Worm (Caenorhabditis elegans) whole organism, dauer: ENCODE data around the gene cyp-34A7.

ENCODE experiments used
- unc-62 ChIP-seq: sonication (generic microtip); optimal IDR thresholded peaks from 2 replicates; lab custom pipeline; 2017; ENCODE audit warnings: missing biosample characterization, missing genetic modification reagents, missing genetic modification characterization

cyp-34A7 gene

DNA sequence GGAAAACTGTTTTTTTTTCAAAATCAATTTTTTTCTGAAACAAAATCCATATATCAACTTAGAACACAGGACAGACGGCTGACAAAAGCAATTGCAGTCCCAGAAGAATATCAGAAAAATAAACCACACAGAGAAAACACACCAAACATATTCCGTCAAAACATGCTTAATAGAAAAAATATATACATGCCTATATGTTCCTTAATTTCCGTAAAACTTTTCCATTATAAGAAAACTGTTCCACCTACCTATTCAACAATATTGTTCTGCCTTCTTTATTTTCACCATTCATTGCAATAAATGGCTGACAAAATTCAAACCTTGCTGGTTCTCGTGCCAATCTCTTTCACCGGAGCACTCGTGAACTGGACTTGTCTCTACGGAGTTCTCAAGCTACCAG lies 32.3 kb downstream of the cyp-34A7 start, which contains the start of gene srx-63:
Gene srx-63, plus strand, starts transcription at position 301 of the 400 bp plus-strand sequence.
- no peak for TF ChIP-seq unc-62

DNA sequence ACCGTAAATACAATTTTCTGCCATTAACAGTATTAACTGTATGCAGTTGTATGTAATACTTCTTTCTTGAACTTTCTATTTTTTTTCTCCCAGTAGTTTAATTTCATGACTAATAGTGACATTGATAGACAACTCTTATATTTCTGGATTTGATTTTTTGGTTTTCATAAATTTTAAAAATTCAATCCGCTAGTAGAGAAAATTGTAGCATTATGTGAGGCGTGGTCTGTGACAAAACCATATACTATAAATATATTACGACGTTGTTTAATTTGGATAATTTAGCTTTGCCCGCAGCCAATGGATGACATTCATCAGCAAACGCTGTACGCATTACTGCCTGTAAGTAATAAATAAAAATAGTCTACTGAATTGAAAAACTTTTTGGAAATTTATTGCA lies 34.5 kb downstream of the cyp-34A7 start, which contains the start of gene srx-64:
Gene srx-64, plus strand, starts transcription at position 301 of the 400 bp plus-strand sequence.
- no peak for TF ChIP-seq unc-62

DNA sequence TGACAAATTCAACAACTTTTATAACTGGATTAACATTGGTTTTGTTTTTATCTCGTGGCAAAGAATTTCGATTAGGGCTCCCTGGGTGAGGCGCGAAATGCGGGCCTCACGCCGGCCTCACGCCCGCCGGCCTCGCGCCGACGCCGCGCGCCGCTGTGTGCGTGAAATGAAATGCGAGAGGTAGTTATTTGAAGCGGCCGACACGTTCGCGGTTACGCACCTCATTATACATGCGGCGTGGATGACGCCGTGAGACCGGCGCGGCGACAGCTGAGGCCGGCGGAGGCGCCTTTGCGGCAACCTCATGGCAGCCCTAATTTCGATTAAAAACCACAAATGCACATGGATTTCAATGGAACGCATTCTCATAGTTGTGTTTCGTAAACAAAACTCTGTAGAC lies 36.1 kb downstream of the cyp-34A7 start:
- TF ChIP-seq unc-62 = no peak

DNA sequence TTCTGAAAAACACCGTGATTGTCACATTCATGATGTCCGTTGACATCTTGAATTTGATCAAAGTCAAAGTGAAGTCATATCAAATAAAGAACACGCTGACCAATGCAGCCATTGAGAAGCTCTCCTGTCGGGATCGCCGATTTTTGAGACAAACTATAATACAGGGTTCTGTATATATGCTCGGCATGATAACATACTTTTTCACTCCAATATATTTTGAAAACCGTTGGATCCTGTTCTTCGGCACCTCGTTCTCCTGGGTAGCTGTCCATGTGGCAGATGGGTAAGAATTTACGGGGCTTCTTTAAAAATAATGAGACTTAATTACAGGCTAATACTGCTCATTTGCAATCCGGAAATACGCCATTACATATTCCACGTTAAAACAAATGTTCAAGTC lies 41.1 kb downstream of the cyp-34A7 start:
- no peak for TF ChIP-seq unc-62

DNA sequence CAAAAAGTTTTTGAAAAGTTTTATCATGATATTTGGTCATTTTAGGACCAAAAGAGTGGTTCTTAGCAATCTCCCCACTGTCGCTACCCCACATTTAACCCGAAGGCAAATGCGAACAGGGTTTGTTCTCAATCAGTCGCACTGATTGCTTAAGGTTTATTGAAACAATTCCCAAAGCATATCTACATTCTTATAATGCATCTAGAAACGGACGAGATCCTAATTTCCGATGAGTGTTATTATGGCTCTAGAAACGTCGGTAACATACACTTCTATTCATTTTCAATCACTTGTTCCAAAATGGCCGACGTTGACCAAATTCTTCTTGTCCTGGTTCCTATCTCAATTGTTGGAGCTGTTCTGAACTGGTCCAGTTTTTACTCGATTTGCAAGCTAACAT lies 42.0 kb downstream of the cyp-34A7 start, which contains the start of gene srx-65:
Gene srx-65, plus strand, starts transcription at position 301 of the 400 bp plus-strand sequence.
- TF ChIP-seq unc-62 = no peak

DNA sequence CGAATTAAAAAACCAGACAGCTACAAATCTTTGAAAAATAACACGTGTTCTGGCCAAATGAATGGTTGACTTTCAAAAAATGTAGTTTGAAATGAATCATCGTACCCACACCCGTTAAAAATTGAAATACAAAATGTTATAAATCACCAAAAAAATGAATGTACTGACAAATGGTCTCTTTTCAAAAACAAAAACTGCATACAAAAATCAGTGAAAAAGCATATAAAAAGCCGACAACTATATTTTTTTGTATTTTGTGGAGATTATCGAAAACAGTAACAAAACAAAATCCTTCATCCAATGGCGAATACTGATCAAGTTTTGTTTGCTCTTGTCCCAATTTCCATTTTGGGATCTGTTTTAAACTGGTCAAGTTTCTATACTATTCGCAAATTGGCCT lies 44.3 kb downstream of the cyp-34A7 start, which contains the start of gene srx-66:
Gene srx-66, plus strand, starts transcription at position 301 of the 400 bp plus-strand sequence.
- no peak for TF ChIP-seq unc-62

DNA sequence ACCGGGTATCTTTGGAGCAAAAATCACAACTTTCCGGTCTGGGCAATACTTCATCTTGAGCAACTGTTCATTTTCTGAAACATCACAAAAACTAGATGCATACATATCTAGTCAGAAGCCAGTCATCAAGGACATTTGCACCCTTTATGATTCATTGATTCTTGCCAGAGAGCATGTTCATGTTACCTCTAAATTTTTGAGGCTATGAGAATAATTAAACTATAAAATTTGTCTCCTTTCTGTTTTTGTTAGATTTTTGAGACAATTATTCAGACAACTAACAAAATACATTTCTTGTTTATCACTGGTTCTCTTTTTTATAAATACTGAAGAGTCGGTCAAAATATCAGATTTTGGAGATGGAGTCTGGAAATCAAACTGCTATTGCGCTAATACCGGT lies 47.1 kb downstream of the cyp-34A7 start, which contains the start of gene srx-67:
Gene srx-67, plus strand, starts transcription at position 301 of the 400 bp plus-strand sequence.
- no peak for TF ChIP-seq unc-62

DNA sequence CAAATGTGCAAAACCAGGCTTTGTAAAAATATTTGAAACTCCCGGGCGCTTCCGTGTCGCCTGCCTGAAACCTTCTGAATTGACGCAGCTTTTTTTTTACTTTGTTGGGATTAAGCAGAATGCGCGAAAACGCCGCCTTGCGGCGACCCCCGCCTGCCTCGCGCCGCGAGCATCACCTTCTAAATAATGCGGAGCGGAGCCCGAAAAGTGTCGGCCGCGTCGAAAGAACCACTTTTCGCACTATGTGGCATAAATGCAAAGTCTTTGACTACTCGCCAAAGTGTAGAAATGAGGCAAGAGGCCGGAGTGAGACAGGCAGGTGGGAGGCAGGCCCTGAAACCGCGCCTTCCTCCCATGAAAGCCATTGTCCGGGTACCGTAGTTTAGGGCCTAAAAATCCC lies 50.5 kb downstream of the cyp-34A7 start:
- TF ChIP-seq unc-62 = no peak

DNA sequence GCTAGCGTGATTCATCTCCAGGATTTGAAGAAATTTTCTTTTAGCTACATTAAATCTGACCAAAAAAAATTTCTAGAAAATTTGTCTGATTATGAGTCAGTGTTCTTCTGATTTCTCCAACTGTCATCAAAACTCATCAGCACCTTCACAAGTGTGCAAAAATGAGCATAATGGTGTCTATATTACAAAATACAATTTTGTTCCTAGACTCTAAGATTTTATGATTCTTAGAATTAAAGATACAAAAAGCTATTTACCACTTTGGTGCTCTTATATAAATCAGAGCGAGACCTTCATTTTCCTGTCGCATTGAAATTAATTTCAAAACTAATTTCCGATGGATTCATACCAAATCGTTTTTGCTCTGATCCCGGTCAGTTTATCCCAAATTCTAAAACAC lies 51.1 kb downstream of the cyp-34A7 start, which contains the start of gene srx-68:
Gene srx-68, plus strand, starts transcription at position 301 of the 400 bp plus-strand sequence.
- no peak for TF ChIP-seq unc-62
